1 fruit fly cellular context compared by ENCODE assay signal in genomic region chr2L:15056359-15057220, dm6.
TF ChIP-seq lines count a peak whose summit lies in the region.

No protein-coding gene starts in this region.

TF ChIP-seq in whole organism, embryonic, 481 proteins besides CTCF, POLR2A, EP300 and RAD21 (continued from another document and continues in another):
- TF ChIP-seq Scr (GFP tag; IDR thresholded peaks at IDR 0.05; lab: Robert Waterston, UW; ENCODE audit: partially characterized antibody), result no peak
- TF ChIP-seq CG10274 (GFP tag; optimal IDR thresholded peaks at IDR 0.05; lab: Kevin White, UChicago), result peak; percentile 43
- TF ChIP-seq pb (GFP tag; optimal IDR thresholded peaks at IDR 0.05; lab: Kevin White, UChicago), result no peak
- peak; percentile 75 for TF ChIP-seq CG13775 (GFP tag; optimal IDR thresholded peaks at IDR 0.05; lab: Kevin White, UChicago)
- TF ChIP-seq CG15011 (GFP tag; optimal IDR thresholded peaks at IDR 0.05; lab: Kevin White, UChicago), result peak; percentile 57
- TF ChIP-seq ac (GFP tag; optimal IDR thresholded peaks at IDR 0.05; lab: Kevin White, UChicago), result no peak
- peak; percentile 45; the same call in 1 of the 2 replicates for TF ChIP-seq gt (GFP tag; IDR thresholded peaks at IDR 0.05; lab: Robert Waterston, UW)
- peak; percentile 41 for TF ChIP-seq Jarid2 (GFP tag; optimal IDR thresholded peaks at IDR 0.05; lab: Kevin White, UChicago)
- no peak for TF ChIP-seq CG7786 (GFP tag; optimal IDR thresholded peaks at IDR 0.05; lab: Kevin White, UChicago)
- TF ChIP-seq phol (tag; optimal IDR thresholded peaks at IDR 0.05; lab: Kevin White, UChicago), result peak; percentile 88
- TF ChIP-seq Bteb2 (GFP tag; optimal IDR thresholded peaks at IDR 0.05; lab: Kevin White, UChicago), result no peak
- peak; percentile 46; the same call in 1 of the 2 replicates for TF ChIP-seq sob (GFP tag; IDR thresholded peaks at IDR 0.05; lab: Robert Waterston, UW)
- no peak for TF ChIP-seq Deaf1 (tag; optimal IDR thresholded peaks at IDR 0.05; lab: Kevin White, UChicago)
- TF ChIP-seq BEAF-32 (GFP tag; optimal IDR thresholded peaks at IDR 0.05; lab: Kevin White, UChicago), result no peak
- no peak for TF ChIP-seq CG13624 (GFP tag; optimal IDR thresholded peaks at IDR 0.05; lab: Kevin White, UChicago)
- peak; percentile 19 for TF ChIP-seq CG16863 (GFP tag; optimal IDR thresholded peaks at IDR 0.05; lab: Kevin White, UChicago)
- peak; percentile 79 for TF ChIP-seq bcd (GFP tag; optimal IDR thresholded peaks at IDR 0.05; lab: Kevin White, UChicago)
- peak; percentile 71 for TF ChIP-seq E2f1 (GFP tag; IDR thresholded peaks at IDR 0.05; lab: Robert Waterston, UW)
- TF ChIP-seq CG11723 (GFP tag; optimal IDR thresholded peaks at IDR 0.05; lab: Kevin White, UChicago), result peak; percentile 68
- TF ChIP-seq CG4707 (GFP tag; optimal IDR thresholded peaks at IDR 0.05; lab: Kevin White, UChicago), result peak; percentile 14
- TF ChIP-seq CG7556 (GFP tag; optimal IDR thresholded peaks at IDR 0.05; lab: Kevin White, UChicago), result peak; percentile 89
- TF ChIP-seq H15 (GFP tag; IDR thresholded peaks at IDR 0.05; lab: Robert Waterston, UW), result peak; percentile 63; the same call in 2 of the 3 replicates
- TF ChIP-seq sna (GFP tag; IDR thresholded peaks at IDR 0.05; lab: Robert Waterston, UW; ENCODE audit: partially characterized antibody), result no peak
- no peak for TF ChIP-seq CG9609 (GFP tag; optimal IDR thresholded peaks at IDR 0.05; lab: Kevin White, UChicago)
- no peak for TF ChIP-seq amos (GFP tag; IDR thresholded peaks at IDR 0.05; lab: Robert Waterston, UW; ENCODE audit: partially characterized antibody)
- 0 out of 2 replicates have a peak, but pooled peaks have one; percentile 14 for TF ChIP-seq Bgb (GFP tag; IDR thresholded peaks at IDR 0.05; lab: Robert Waterston, UW; ENCODE audit: partially characterized antibody)
- TF ChIP-seq CG9817 (tag; optimal IDR thresholded peaks at IDR 0.05; lab: Kevin White, UChicago), result peak; percentile 25
- TF ChIP-seq GATAe (GFP tag; conservative IDR thresholded peaks at IDR 0.05; lab: Robert Waterston, UW), result no peak
- peak; percentile 77; the same call in 1 of the 3 replicates for TF ChIP-seq ase (GFP tag; IDR thresholded peaks at IDR 0.05; lab: Robert Waterston, UW)
- peak; percentile 85 for TF ChIP-seq CG4424 (GFP tag; optimal IDR thresholded peaks at IDR 0.05; lab: Kevin White, UChicago)
- TF ChIP-seq CG15269 (tag; optimal IDR thresholded peaks at IDR 0.05; lab: Kevin White, UChicago), result peak; percentile 72
- peak; percentile 36 for TF ChIP-seq run (tag; optimal IDR thresholded peaks at IDR 0.05; lab: Kevin White, UChicago)
- TF ChIP-seq Mes4 (GFP tag; optimal IDR thresholded peaks at IDR 0.05; lab: Kevin White, UChicago), result peak; percentile 7
- peak; percentile 74 for TF ChIP-seq Oli (tag; optimal IDR thresholded peaks at IDR 0.05; lab: Kevin White, UChicago)
- TF ChIP-seq Dbx (GFP tag; IDR thresholded peaks at IDR 0.05; lab: Robert Waterston, UW), result 0 out of 3 replicates have a peak, but pooled peaks have one; percentile 35
- peak; percentile 59; the same call in 2 of the 3 replicates for TF ChIP-seq Aef1 (GFP tag; IDR thresholded peaks at IDR 0.05; lab: Robert Waterston, UW)
- peak; percentile 65 for TF ChIP-seq CG6854 (GFP tag; optimal IDR thresholded peaks at IDR 0.05; lab: Kevin White, UChicago)
- TF ChIP-seq shn (GFP tag; optimal IDR thresholded peaks at IDR 0.05; lab: Kevin White, UChicago), result no peak
- TF ChIP-seq fd3F (GFP tag; optimal IDR thresholded peaks at IDR 0.05; lab: Kevin White, UChicago), result peak; percentile 31
- TF ChIP-seq Asciz (GFP tag; optimal IDR thresholded peaks at IDR 0.05; lab: Kevin White, UChicago), result peak; percentile 85
- TF ChIP-seq slou (GFP tag; optimal IDR thresholded peaks at IDR 0.05; lab: Kevin White, UChicago), result peak; percentile 14
- TF ChIP-seq CG9932 (GFP tag; IDR thresholded peaks at IDR 0.05; lab: Robert Waterston, UW), result peak; percentile 51
- TF ChIP-seq CG43689 (GFP tag; IDR thresholded peaks at IDR 0.05; lab: Robert Waterston, UW), result no peak
- TF ChIP-seq CG18599 (GFP tag; optimal IDR thresholded peaks at IDR 0.05; lab: Kevin White, UChicago), result peak; percentile 74
- no peak for TF ChIP-seq Optix (GFP tag; IDR thresholded peaks at IDR 0.05; lab: Robert Waterston, UW)
- TF ChIP-seq CG12659 (GFP tag; optimal IDR thresholded peaks at IDR 0.05; lab: Kevin White, UChicago), result peak; percentile 73
- TF ChIP-seq CG2889 (GFP tag; IDR thresholded peaks at IDR 0.05; lab: Robert Waterston, UW), result peak; percentile 51; the same call in 1 of the 3 replicates
- TF ChIP-seq CG8944 (GFP tag; optimal IDR thresholded peaks at IDR 0.05; lab: Kevin White, UChicago), result no peak
- peak; percentile 44 for TF ChIP-seq CG13123 (GFP tag; optimal IDR thresholded peaks at IDR 0.05; lab: Kevin White, UChicago)
- TF ChIP-seq CG13296 (GFP tag; optimal IDR thresholded peaks at IDR 0.05; lab: Kevin White, UChicago), result peak; percentile 54
- TF ChIP-seq chif (GFP tag; optimal IDR thresholded peaks at IDR 0.05; lab: Kevin White, UChicago), result peak in 1 of 2 experiments; percentile 8
- TF ChIP-seq fd102C (GFP tag; optimal IDR thresholded peaks at IDR 0.05; lab: Kevin White, UChicago), result no peak
- no peak for TF ChIP-seq wek (GFP tag; optimal IDR thresholded peaks at IDR 0.05; lab: Kevin White, UChicago)
- TF ChIP-seq CG3407 (GFP tag; optimal IDR thresholded peaks at IDR 0.05; lab: Kevin White, UChicago), result peak; percentile 64
- no peak for TF ChIP-seq CG11696 (GFP tag; IDR thresholded peaks at IDR 0.05; lab: Robert Waterston, UW)
- peak; percentile 65 for TF ChIP-seq BtbVII (GFP tag; optimal IDR thresholded peaks at IDR 0.05; lab: Kevin White, UChicago)
- TF ChIP-seq CG10431 (GFP tag; optimal IDR thresholded peaks at IDR 0.05; lab: Kevin White, UChicago), result no peak
- TF ChIP-seq CG7372 (GFP tag; IDR thresholded peaks at IDR 0.05; lab: Robert Waterston, UW), result peak; percentile 50; the same call in 1 of the 2 replicates
- no peak for TF ChIP-seq Dip2 (GFP tag; IDR thresholded peaks at IDR 0.05; lab: Robert Waterston, UW)
- peak; percentile 7 for TF ChIP-seq Hand (GFP tag; optimal IDR thresholded peaks at IDR 0.05; lab: Kevin White, UChicago)
- TF ChIP-seq Xrp1 (GFP tag; IDR thresholded peaks at IDR 0.05; lab: Robert Waterston, UW), result peak; percentile 86
- no peak for TF ChIP-seq CG34376 (GFP tag; optimal IDR thresholded peaks at IDR 0.05; lab: Kevin White, UChicago)
- TF ChIP-seq D19A (tag; optimal IDR thresholded peaks at IDR 0.05; lab: Kevin White, UChicago), result peak; percentile 71
- peak; percentile 55 for TF ChIP-seq CG4328 (GFP tag; optimal IDR thresholded peaks at IDR 0.05; lab: Kevin White, UChicago)
- peak; percentile 49; the same call in 1 of the 2 replicates for TF ChIP-seq Atf6 (GFP tag; IDR thresholded peaks at IDR 0.05; lab: Robert Waterston, UW)
- peak; percentile 85 for TF ChIP-seq CG11504 (tag; optimal IDR thresholded peaks at IDR 0.05; lab: Kevin White, UChicago)
- TF ChIP-seq CG1832 (GFP tag; optimal IDR thresholded peaks at IDR 0.05; lab: Kevin White, UChicago), result peak; percentile 79
- TF ChIP-seq CG9727 (GFP tag; optimal IDR thresholded peaks at IDR 0.05; lab: Kevin White, UChicago), result peak; percentile 95
- peak; percentile 93 for TF ChIP-seq Elba2 (GFP tag; optimal IDR thresholded peaks at IDR 0.05; lab: Kevin White, UChicago)
- TF ChIP-seq HLH4C (GFP tag; IDR thresholded peaks at IDR 0.05; lab: Robert Waterston, UW; ENCODE audit: partially characterized antibody), result no peak
- TF ChIP-seq Ptx1 (GFP tag; IDR thresholded peaks at IDR 0.05; lab: Robert Waterston, UW), result peak; percentile 79
- TF ChIP-seq maf-S (GFP tag; optimal IDR thresholded peaks at IDR 0.05; lab: Kevin White, UChicago), result no peak
- no peak for TF ChIP-seq h (optimal IDR thresholded peaks at IDR 0.05; lab: Kevin White, UChicago)
- TF ChIP-seq Myb (GFP tag; optimal IDR thresholded peaks at IDR 0.05; lab: Kevin White, UChicago), result no peak
- no peak for TF ChIP-seq CG12236 (GFP tag; optimal IDR thresholded peaks at IDR 0.05; lab: Kevin White, UChicago)
- TF ChIP-seq Eip74EF (GFP tag; optimal IDR thresholded peaks at IDR 0.05; lab: Kevin White, UChicago), result peak in 1 of 2 experiments; percentile 84
- TF ChIP-seq Sox102F (GFP tag; optimal IDR thresholded peaks at IDR 0.05; lab: Kevin White, UChicago), result peak; percentile 80
- no peak for TF ChIP-seq CG6791 (GFP tag; IDR thresholded peaks at IDR 0.05; lab: Robert Waterston, UW; ENCODE audit: partially characterized antibody)
- TF ChIP-seq CG10654 (GFP tag; optimal IDR thresholded peaks at IDR 0.05; lab: Kevin White, UChicago), result peak; percentile 73
- TF ChIP-seq CG12155 (GFP tag; optimal IDR thresholded peaks at IDR 0.05; lab: Kevin White, UChicago), result peak; percentile 41
- no peak for TF ChIP-seq CG17612 (GFP tag; IDR thresholded peaks at IDR 0.05; lab: Robert Waterston, UW)
- TF ChIP-seq Side (GFP tag; optimal IDR thresholded peaks at IDR 0.05; lab: Kevin White, UChicago), result no peak
- no peak for TF ChIP-seq ash1 (GFP tag; optimal IDR thresholded peaks at IDR 0.05; lab: Kevin White, UChicago)
- TF ChIP-seq Kr (GFP tag; optimal IDR thresholded peaks at IDR 0.05; lab: Kevin White, UChicago), result no peak
- peak; percentile 86 for TF ChIP-seq dmrt99B (tag; optimal IDR thresholded peaks at IDR 0.05; lab: Kevin White, UChicago)
- TF ChIP-seq CG4404 (GFP tag; IDR thresholded peaks at IDR 0.05; lab: Robert Waterston, UW), result peak; percentile 58
- TF ChIP-seq CG10209 (GFP tag; optimal IDR thresholded peaks at IDR 0.05; lab: Kevin White, UChicago), result peak; percentile 69
- peak; percentile 78 for TF ChIP-seq tgo (GFP tag; IDR thresholded peaks at IDR 0.05; lab: Robert Waterston, UW)
- peak; percentile 36 for TF ChIP-seq CG6813 (GFP tag; optimal IDR thresholded peaks at IDR 0.05; lab: Kevin White, UChicago)
- TF ChIP-seq CG3163 (GFP tag; optimal IDR thresholded peaks at IDR 0.05; lab: Kevin White, UChicago), result no peak
- TF ChIP-seq ap (GFP tag; IDR thresholded peaks at IDR 0.05; lab: Robert Waterston, UW), result peak; percentile 69
- no peak for TF ChIP-seq crc (GFP tag; optimal IDR thresholded peaks at IDR 0.05; lab: Kevin White, UChicago)
- TF ChIP-seq CG11398 (GFP tag; optimal IDR thresholded peaks at IDR 0.05; lab: Kevin White, UChicago), result no peak
- peak; percentile 47 for TF ChIP-seq Camta (GFP tag; optimal IDR thresholded peaks at IDR 0.05; lab: Kevin White, UChicago)
- no peak for TF ChIP-seq ato (GFP tag; IDR thresholded peaks at IDR 0.05; lab: Robert Waterston, UW; ENCODE audit: partially characterized antibody)
- TF ChIP-seq CG18476 (GFP tag; optimal IDR thresholded peaks at IDR 0.05; lab: Kevin White, UChicago), result peak; percentile 54
- TF ChIP-seq Hr78 (GFP tag; optimal IDR thresholded peaks at IDR 0.05; lab: Kevin White, UChicago), result peak in 1 of 2 experiments; percentile 65
- peak; percentile 76 for TF ChIP-seq CG10959 (GFP tag; IDR thresholded peaks at IDR 0.05; lab: Robert Waterston, UW)
- TF ChIP-seq emc (GFP tag; optimal IDR thresholded peaks at IDR 0.05; lab: Kevin White, UChicago), result no peak
- peak; percentile 32 for TF ChIP-seq CG31388 (GFP tag; optimal IDR thresholded peaks at IDR 0.05; lab: Kevin White, UChicago)
- no peak for TF ChIP-seq CG8089 (GFP tag; optimal IDR thresholded peaks at IDR 0.05; lab: Kevin White, UChicago)
- no peak; the same call in 2 of the 3 replicates for TF ChIP-seq sr (GFP tag; IDR thresholded peaks at IDR 0.05; lab: Robert Waterston, UW)
- TF ChIP-seq az2 (GFP tag; optimal IDR thresholded peaks at IDR 0.05; lab: Kevin White, UChicago), result peak; percentile 75
- TF ChIP-seq Doc2 (GFP tag; IDR thresholded peaks at IDR 0.05; lab: Robert Waterston, UW), result no peak
- TF ChIP-seq da (GFP tag; optimal IDR thresholded peaks at IDR 0.05; lab: Kevin White, UChicago), result no peak
- TF ChIP-seq HmgD (GFP tag; optimal IDR thresholded peaks at IDR 0.05; lab: Kevin White, UChicago), result no peak
- TF ChIP-seq CG10321 (GFP tag; IDR thresholded peaks at IDR 0.05; lab: Robert Waterston, UW), result no peak
- TF ChIP-seq gsb-n (tag; optimal IDR thresholded peaks at IDR 0.05; lab: Kevin White, UChicago), result peak; percentile 78
- no peak for TF ChIP-seq ham (GFP tag; IDR thresholded peaks at IDR 0.05; lab: Robert Waterston, UW)
- peak; percentile 80 for TF ChIP-seq CoRest (tag; optimal IDR thresholded peaks at IDR 0.05; lab: Kevin White, UChicago)
- peak; percentile 10 for TF ChIP-seq Dip3 (GFP tag; optimal IDR thresholded peaks at IDR 0.05; lab: Kevin White, UChicago)
- peak; percentile 67 for TF ChIP-seq corto (GFP tag; optimal IDR thresholded peaks at IDR 0.05; lab: Kevin White, UChicago)
- TF ChIP-seq yki (optimal IDR thresholded peaks at IDR 0.05; lab: Kevin White, UChicago), result peak; percentile 67
- peak; percentile 64 for TF ChIP-seq tin (GFP tag; optimal IDR thresholded peaks at IDR 0.05; lab: Kevin White, UChicago)
- TF ChIP-seq stwl (tag; optimal IDR thresholded peaks at IDR 0.05; lab: Kevin White, UChicago), result peak; percentile 15
- no peak for TF ChIP-seq dm (GFP tag; optimal IDR thresholded peaks at IDR 0.05; lab: Kevin White, UChicago)
- TF ChIP-seq esg (GFP tag; conservative IDR thresholded peaks at IDR 0.05; lab: Robert Waterston, UW), result peak; percentile 65
- no peak for TF ChIP-seq Poxn (GFP tag; IDR thresholded peaks at IDR 0.05; lab: Robert Waterston, UW)
- no peak for TF ChIP-seq jumu (GFP tag; optimal IDR thresholded peaks at IDR 0.05; lab: Kevin White, UChicago)
- peak; percentile 39; the same call in 1 of the 2 replicates for TF ChIP-seq toy (GFP tag; IDR thresholded peaks at IDR 0.05; lab: Robert Waterston, UW)
- TF ChIP-seq CG5180 (GFP tag; optimal IDR thresholded peaks at IDR 0.05; lab: Kevin White, UChicago), result peak; percentile 67
- no peak for TF ChIP-seq Lpt (GFP tag; optimal IDR thresholded peaks at IDR 0.05; lab: Kevin White, UChicago)
- TF ChIP-seq repo (GFP tag; optimal IDR thresholded peaks at IDR 0.05; lab: Kevin White, UChicago), result no peak
- TF ChIP-seq CG6175 (GFP tag; IDR thresholded peaks at IDR 0.05; lab: Robert Waterston, UW), result 0 out of 3 replicates have a peak, but pooled peaks have one; percentile 21
- no peak for TF ChIP-seq zen2 (GFP tag; IDR thresholded peaks at IDR 0.05; lab: Robert Waterston, UW; ENCODE audit: partially characterized antibody)
- TF ChIP-seq Fer1 (GFP tag; optimal IDR thresholded peaks at IDR 0.05; lab: Kevin White, UChicago), result peak; percentile 72
- no peak for TF ChIP-seq sens-2 (GFP tag; IDR thresholded peaks at IDR 0.05; lab: Robert Waterston, UW)
- TF ChIP-seq Xbp1 (GFP tag; optimal IDR thresholded peaks at IDR 0.05; lab: Kevin White, UChicago), result peak; percentile 73
- TF ChIP-seq pho (GFP tag; optimal IDR thresholded peaks at IDR 0.05; lab: Kevin White, UChicago), result peak; percentile 25
- peak; percentile 72 for TF ChIP-seq CG13424 (tag; optimal IDR thresholded peaks at IDR 0.05; lab: Kevin White, UChicago)
- peak; percentile 56 for TF ChIP-seq onecut (GFP tag; IDR thresholded peaks at IDR 0.05; lab: Robert Waterston, UW)
